Fruit fly (Drosophila melanogaster) whole organism, embryonic: ENCODE measurements around the gene Vm26Ac.
A peak's percentile ranks its signal among the peaks of the same experiment; 100 is the strongest.

Experiments
- CG10209 ChIP-seq: fragments of 200-800 bp; sonication (Bioruptor generic); optimal IDR thresholded peaks from 3 replicates; lab custom pipeline; 2017; ENCODE audit warnings: missing biosample characterization, mild to moderate bottlenecking, missing genetic modification characterization, missing genetic modification reagents
- CG10366 ChIP-seq: fragments of 200-800 bp; sonication (Bioruptor generic); IDR thresholded peaks from 2 replicates; pipeline ENCODE4 v1.3.6; 2022; ENCODE audit warnings: missing biosample characterization, missing genetic modification characterization
- CG16863 ChIP-seq: fragments of 200-800 bp; sonication (Bioruptor generic); optimal IDR thresholded peaks from 3 replicates; lab custom pipeline; 2016; ENCODE audit warnings: missing biosample characterization, missing genetic modification characterization
- CG31224 ChIP-seq: fragments of 200-800 bp; sonication (Bioruptor generic); IDR thresholded peaks from 2 replicates; pipeline ENCODE4 v1.3.6; 2022; ENCODE audit warnings: missing biosample characterization, missing genetic modification characterization
- CG6854 ChIP-seq: fragments of 200-800 bp; sonication (Bioruptor generic); optimal IDR thresholded peaks from 3 replicates; lab custom pipeline; 2017; ENCODE audit warnings: missing biosample characterization, mild to moderate bottlenecking, missing genetic modification characterization
- CG8089 ChIP-seq: fragments of 200-800 bp; sonication (Bioruptor generic); optimal IDR thresholded peaks from 3 replicates; lab custom pipeline; 2016; ENCODE audit warnings: missing biosample characterization, missing genetic modification characterization
- D ChIP-seq, 2 experiments: fragments of 200-800 bp in 1 of 2; fragments of >200 bp in 1 of 2; sonication (Bioruptor generic) in 1 of 2; optimal IDR thresholded peaks; 2 replicates in 1 of 2; 3 replicates in 1 of 2; lab custom pipeline; 2017; ENCODE audit warnings: mild to moderate bottlenecking in 1 of 2, missing biosample characterization in 1 of 2, missing genetic modification characterization in 1 of 2, missing genetic modification reagents in 1 of 2
- Dip2 ChIP-seq: fragments of 200-800 bp; sonication (Bioruptor generic); IDR thresholded peaks from 2 replicates; pipeline ENCODE4 v1.3.6; 2022; ENCODE audit warnings: missing biosample characterization, missing genetic modification characterization
- Eip74EF ChIP-seq, 2 experiments: fragments of 200-800 bp in 1 of 2; fragments of >200 bp in 1 of 2; sonication (Bioruptor generic) in 1 of 2; optimal IDR thresholded peaks; 2 replicates each; lab custom pipeline; 2017 to 2019; ENCODE audit warnings: missing biosample characterization in 2 of 2, missing genetic modification characterization in 2 of 2, mild to moderate bottlenecking in 1 of 2, moderate library complexity in 1 of 2
- Elba2 ChIP-seq: fragments of 200-800 bp; sonication (Bioruptor generic); optimal IDR thresholded peaks from 3 replicates; lab custom pipeline; 2016; ENCODE audit warnings: missing biosample characterization, missing genetic modification characterization
- HHEX ChIP-seq: fragments of 200-800 bp; sonication (Bioruptor generic); optimal IDR thresholded peaks from 3 replicates; lab custom pipeline; 2017; ENCODE audit warnings: missing biosample characterization, mild to moderate bottlenecking, missing genetic modification characterization, missing genetic modification reagents
- Hey ChIP-seq: fragments of 200-800 bp; sonication (Bioruptor generic); optimal IDR thresholded peaks from 3 replicates; lab custom pipeline; 2018; ENCODE audit warnings: missing biosample characterization, mild to moderate bottlenecking, missing genetic modification characterization
- Lpt ChIP-seq: fragments of >200 bp; optimal IDR thresholded peaks from 2 replicates; lab custom pipeline; 2018; ENCODE audit warnings: missing biosample characterization, missing genetic modification characterization
- MTF-1 ChIP-seq: fragments of 200-800 bp; sonication (Bioruptor generic); optimal IDR thresholded peaks from 2 replicates; lab custom pipeline; 2018; ENCODE audit warnings: missing biosample characterization, mild to moderate bottlenecking, missing genetic modification characterization, borderline replicate concordance
- Mrtf ChIP-seq: fragments of 200-800 bp; sonication (Bioruptor generic); IDR thresholded peaks from 3 replicates; pipeline ENCODE4 v1.3.6; 2022; ENCODE audit warnings: missing biosample characterization, missing genetic modification characterization
- Sin3A ChIP-seq: fragments of >200 bp; optimal IDR thresholded peaks from 2 replicates; lab custom pipeline; 2018
- Sox100B ChIP-seq: fragments of 200-800 bp; sonication (Bioruptor generic); optimal IDR thresholded peaks from 3 replicates; lab custom pipeline; 2018; ENCODE audit warnings: missing biosample characterization, mild to moderate bottlenecking, missing genetic modification characterization
- Stat92E ChIP-seq, 3 experiments: fragments of >200 bp in 2 of 3; fragments of 200-800 bp in 1 of 3; sonication (Bioruptor generic) in 1 of 3; optimal IDR thresholded peaks; 2 replicates each; lab custom pipeline; 2017 to 2019; ENCODE audit warnings: missing biosample characterization in 3 of 3, missing genetic modification characterization in 3 of 3, mild to moderate bottlenecking in 1 of 3, moderate library complexity in 1 of 3
- Usf ChIP-seq: fragments of 200-800 bp; sonication (Bioruptor generic); optimal IDR thresholded peaks from 2 replicates; lab custom pipeline; 2017; ENCODE audit warnings: missing genotype, missing biosample characterization, missing genetic modification characterization
- amos ChIP-seq: fragments of 200-800 bp; sonication (Bioruptor generic); IDR thresholded peaks from 2 replicates; pipeline ENCODE4 v1.3.6; 2022; ENCODE audit warnings: missing biosample characterization, missing genetic modification characterization; ENCODE audit not compliant: partially characterized antibody
- ase ChIP-seq: fragments of 200-800 bp; sonication (Bioruptor generic); IDR thresholded peaks from 3 replicates; pipeline ENCODE4 v1.3.6; 2022; ENCODE audit warnings: missing biosample characterization, missing genetic modification characterization
- ash1 ChIP-seq: fragments of 200-800 bp; sonication (Bioruptor generic); optimal IDR thresholded peaks from 2 replicates; lab custom pipeline; 2018; ENCODE audit warnings: missing biosample characterization, mild to moderate bottlenecking, missing genetic modification characterization
- chinmo ChIP-seq: fragments of 200-800 bp; sonication (Bioruptor generic); IDR thresholded peaks from 4 replicates; pipeline ENCODE4 v1.3.6; 2022; ENCODE audit warnings: missing biosample characterization, missing genetic modification characterization; ENCODE audit not compliant: partially characterized antibody
- ci ChIP-seq: fragments of 200-800 bp; sonication (Bioruptor generic); IDR thresholded peaks from 3 replicates; pipeline ENCODE4 v1.3.6; 2022; ENCODE audit warnings: missing biosample characterization, missing genetic modification characterization
- dysf ChIP-seq: fragments of 200-800 bp; sonication (Bioruptor generic); IDR thresholded peaks from 3 replicates; pipeline ENCODE4 v1.3.6; 2022; ENCODE audit warnings: missing biosample characterization, missing genetic modification characterization
- her ChIP-seq: fragments of 200-800 bp; sonication (Bioruptor generic); optimal IDR thresholded peaks from 2 replicates; lab custom pipeline; 2016; ENCODE audit warnings: missing biosample characterization, missing genetic modification characterization
- inv ChIP-seq: fragments of 200-800 bp; sonication (Bioruptor generic); IDR thresholded peaks from 2 replicates; pipeline ENCODE4 v1.3.6; 2022; ENCODE audit warnings: missing biosample characterization, missing genetic modification characterization; ENCODE audit not compliant: partially characterized antibody
- lmd ChIP-seq: fragments of 200-800 bp; sonication (Bioruptor generic); IDR thresholded peaks from 2 replicates; pipeline ENCODE4 v1.3.6; 2022; ENCODE audit warnings: missing biosample characterization, missing genetic modification characterization
- nmo ChIP-seq: fragments of 200-800 bp; sonication (Bioruptor generic); optimal IDR thresholded peaks from 2 replicates; lab custom pipeline; 2018; ENCODE audit warnings: missing biosample characterization, mild to moderate bottlenecking, missing genetic modification characterization, moderate library complexity
- org-1 ChIP-seq: fragments of 200-800 bp; sonication (Bioruptor generic); optimal IDR thresholded peaks from 2 replicates; lab custom pipeline; 2017; ENCODE audit warnings: missing biosample characterization, missing genetic modification characterization
- pb ChIP-seq: fragments of 200-800 bp; sonication (Bioruptor generic); optimal IDR thresholded peaks from 3 replicates; lab custom pipeline; 2016; ENCODE audit warnings: missing biosample characterization, missing genetic modification characterization
- trem ChIP-seq: fragments of 200-800 bp; optimal IDR thresholded peaks from 3 replicates; lab custom pipeline; 2019; ENCODE audit warnings: missing biosample characterization, mild to moderate bottlenecking, missing genetic modification characterization, moderate library complexity
- trh ChIP-seq: fragments of 200-800 bp; sonication (Bioruptor generic); optimal IDR thresholded peaks from 2 replicates; lab custom pipeline; 2016; ENCODE audit warnings: missing biosample characterization, missing genetic modification characterization
- tup ChIP-seq: fragments of 200-800 bp; sonication (Bioruptor generic); optimal IDR thresholded peaks from 2 replicates; lab custom pipeline; 2016; ENCODE audit warnings: missing biosample characterization, mild to moderate bottlenecking, missing genetic modification characterization, moderate library complexity
- tx ChIP-seq: fragments of 200-800 bp; sonication (Bioruptor generic); optimal IDR thresholded peaks from 2 replicates; lab custom pipeline; 2016; ENCODE audit warnings: missing biosample characterization, missing genetic modification characterization
- vnd ChIP-seq: fragments of 200-800 bp; sonication (Bioruptor generic); IDR thresholded peaks from 3 replicates; pipeline ENCODE4 v1.3.6; 2022; ENCODE audit warnings: missing biosample characterization, missing genetic modification characterization; ENCODE audit not compliant: partially characterized antibody
- vvl ChIP-seq: fragments of 200-800 bp; sonication (Bioruptor generic); IDR thresholded peaks from 2 replicates; pipeline ENCODE4 v1.3.6; 2022; ENCODE audit warnings: missing biosample characterization, missing genetic modification characterization

The Vm26Ac gene

dm6 chr2L:5943229-5944078 is 15.0 kb downstream of the Vm26Ac start, which contains the start of the genes Sfp26Ad and Gpdh1 (continued):
- TF ChIP-seq Eip74EF (GFP tag; optimal IDR thresholded peaks at IDR 0.05; lab: Kevin White, UChicago) (peak in 1 of 2 experiments; percentile 38), ash1 (GFP tag; lab: Kevin White, UChicago) (no peak), Lpt (GFP tag; lab: Kevin White, UChicago) (no peak), tx (peak; percentile 83), CG6854 (GFP tag; lab: Kevin White, UChicago) (peak; percentile 47), lmd (GFP tag; lab: Robert Waterston, UW) (peak; percentile 67; the same call in 1 of the 2 replicates), Stat92E (GFP tag; optimal IDR thresholded peaks at IDR 0.05; lab: Kevin White, UChicago) (no peak), Usf (peak; percentile 15), her (GFP tag; lab: Kevin White, UChicago) (peak; percentile 77), MTF-1 (GFP tag; lab: Kevin White, UChicago) (no peak), org-1 (no peak), ase (peak; percentile 43; the same call in 1 of the 3 replicates), amos (GFP tag; lab: Robert Waterston, UW) (peak; percentile 36), CG8089 (GFP tag; lab: Kevin White, UChicago) (peak; percentile 45), CG10366 (GFP tag; lab: Robert Waterston, UW) (peak; percentile 64), tup (GFP tag; lab: Kevin White, UChicago) (peak; percentile 69), nmo (GFP tag; lab: Kevin White, UChicago) (peak; percentile 64), vvl (peak; percentile 80), CG16863 (peak; percentile 46), pb (GFP tag; lab: Kevin White, UChicago) (peak; percentile 55), trem (tag; lab: Kevin White, UChicago) (peak; percentile 61), inv (no peak), Elba2 (GFP tag; lab: Kevin White, UChicago) (peak; percentile 72)

DNA sequence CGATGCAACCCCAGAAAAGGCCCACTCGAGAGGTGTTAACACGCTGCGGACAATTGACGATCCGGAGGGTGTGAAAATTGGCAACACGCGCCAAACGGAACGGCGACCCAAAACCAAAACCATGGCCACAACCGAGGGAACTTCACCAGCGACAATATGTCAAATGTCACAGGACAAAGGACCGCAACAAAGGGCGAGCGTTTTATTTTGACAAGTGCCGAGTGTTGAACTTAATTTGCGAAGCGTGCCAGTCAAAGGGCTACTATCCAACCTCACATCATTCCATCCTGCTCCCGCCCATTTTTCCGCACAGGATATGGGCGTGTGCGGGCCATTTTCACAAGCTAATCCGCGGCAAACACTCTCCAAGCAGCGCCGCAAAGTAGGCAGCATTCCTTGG is 31.1 kb downstream of the Vm26Ac start:
- 0 out of 3 replicates have a peak, but pooled peaks have one; percentile 5 for TF ChIP-seq dysf (GFP tag; lab: Robert Waterston, UW)
- TF ChIP-seq Hey = peak; percentile 81
- TF ChIP-seq ci (GFP tag; lab: Robert Waterston, UW) = no peak
- TF ChIP-seq CG16863 = no peak
- TF ChIP-seq Mrtf (GFP tag; lab: Robert Waterston, UW) = peak; percentile 14; the same call in 1 of the 3 replicates
- no peak for TF ChIP-seq Dip2
- TF ChIP-seq CG31224 (GFP tag; lab: Robert Waterston, UW) = no peak
- TF ChIP-seq D (optimal IDR thresholded peaks at IDR 0.05; lab: Kevin White, UChicago) = no peak
- TF ChIP-seq D (GFP tag; optimal IDR thresholded peaks at IDR 0.05; lab: Kevin White, UChicago) = peak; percentile 60
- no peak for TF ChIP-seq Sox100B (GFP tag; lab: Kevin White, UChicago)
- TF ChIP-seq, all 482 proteins: peak for 4

DNA sequence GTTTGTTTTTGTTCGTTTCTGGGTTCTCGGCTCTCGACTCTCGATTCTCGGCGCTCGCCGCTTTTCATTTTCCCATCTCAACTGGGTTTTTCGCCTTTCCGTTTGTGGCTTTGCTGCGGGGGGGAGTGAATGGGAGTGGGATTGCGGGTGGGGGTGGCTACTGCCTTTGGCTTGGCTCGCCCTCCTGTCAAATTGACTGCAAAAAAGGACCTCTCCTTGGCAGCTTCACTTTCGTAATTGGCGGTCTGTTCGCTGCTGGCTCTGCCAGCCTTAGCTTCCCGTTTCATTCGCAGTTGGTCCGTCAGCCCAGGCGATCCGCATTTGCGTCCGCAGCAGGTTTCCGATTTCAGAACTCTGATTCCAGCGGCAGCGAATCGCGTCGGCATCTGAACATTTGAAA is 32.8 kb downstream of the Vm26Ac start, which contains the start of gene dsf:
Gene dsf (plus strand): TSS at position 301 of the 400 bp plus-strand sequence.
- TF ChIP-seq vnd (GFP tag; lab: Robert Waterston, UW) (0 out of 3 replicates have a peak, but pooled peaks have one; percentile 11), trh (no peak), HHEX (no peak), dysf (GFP tag; lab: Robert Waterston, UW) (0 out of 3 replicates have a peak, but pooled peaks have one; percentile 11), chinmo (GFP tag; lab: Robert Waterston, UW) (no peak), CG10209 (GFP tag; lab: Kevin White, UChicago) (no peak), Sin3A (lab: Kevin White, UChicago) (no peak)
- TF ChIP-seq, all 482 proteins: peak for 2
